Worm (Caenorhabditis elegans) whole organism, late embryonic: ENCODE results near the gene Y34B4A.7.

ENCODE experiments used
- F13H6.1 ChIP-seq: sonication (generic microtip); optimal IDR thresholded peaks from 2 replicates; lab custom pipeline; 2016; ENCODE audit warnings: missing genetic modification characterization, missing compliant biosample characterization
- ama-1 ChIP-seq: fragments of 150-350 bp; optimal IDR thresholded peaks from 2 replicates; lab custom pipeline; 2014
- fkh-10 ChIP-seq: fragments of 150-350 bp; optimal IDR thresholded peaks from 2 replicates; lab custom pipeline; 2014; ENCODE audit warnings: missing biosample characterization, missing genetic modification reagents, missing genetic modification characterization
- lin-11 ChIP-seq: fragments of 200-800 bp; sonication (Bioruptor generic); optimal IDR thresholded peaks from 2 replicates; lab custom pipeline; 2018; ENCODE audit warnings: mild to moderate bottlenecking, missing genetic modification characterization, missing compliant biosample characterization
- sdc-2 ChIP-seq: sonication (generic microtip); optimal IDR thresholded peaks from 2 replicates; lab custom pipeline; 2016; ENCODE audit warnings: missing genotype, missing genetic modification characterization, missing compliant biosample characterization
- tbx-2 ChIP-seq: sonication (generic microtip); optimal IDR thresholded peaks from 2 replicates; lab custom pipeline; 2016; ENCODE audit warnings: missing genetic modification characterization, missing compliant biosample characterization

ce11 chrX:5255320-5255719 is 11.2 kb downstream of the Y34B4A.7 start:
- no peak for TF ChIP-seq sdc-2
- TF ChIP-seq fkh-10 (GFP tag; lab: Kevin White, UChicago): no peak
- no peak for TF ChIP-seq tbx-2 (tag; lab: Kevin White, UChicago)
- TF ChIP-seq ama-1 (lab: Kevin White, UChicago): no peak
- TF ChIP-seq lin-11 (tag; lab: Kevin White, UChicago): no peak
- no peak for TF ChIP-seq F13H6.1 (tag; lab: Kevin White, UChicago)
